Worm (Caenorhabditis elegans): ENCODE results near the gene srw-71.

DNA sequence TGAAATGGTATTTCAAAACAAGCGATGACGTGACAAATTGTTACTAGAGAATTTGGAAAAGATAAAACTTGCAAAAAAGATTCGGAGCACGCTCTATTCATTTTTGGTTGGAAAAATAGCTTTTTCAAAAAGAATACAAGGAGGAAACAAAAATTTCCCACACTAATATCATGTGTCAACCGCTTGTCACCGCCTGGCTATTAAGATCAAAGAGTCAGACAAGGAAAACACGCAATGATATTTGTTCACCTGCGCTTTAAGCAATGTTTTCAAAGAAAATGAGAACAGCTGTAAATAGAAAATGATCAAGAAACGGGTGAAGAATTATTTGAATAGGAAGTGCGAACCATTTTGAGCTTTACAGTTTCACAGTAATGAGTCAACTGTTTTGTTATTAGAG is 45.9 kb upstream of the srw-71 start, which contains the start of gene srh-125:
- TF ChIP-seq elt-1 (tag; optimal IDR thresholded peaks at IDR 0.05; ENCODE audit: borderline replicate concordance, insufficient read depth), result no peak
- no peak for TF ChIP-seq unc-39 (tag; optimal IDR thresholded peaks at IDR 0.05)
- no peak for TF ChIP-seq nhr-76 (tag; optimal IDR thresholded peaks at IDR 0.05)
- no peak for TF ChIP-seq nhr-237 (tag; optimal IDR thresholded peaks at IDR 0.05)
- TF ChIP-seq lin-13 (tag; optimal IDR thresholded peaks at IDR 0.05), result no peak

Data from whole organism, mixed stage, embryonic.